Fruit fly (Drosophila melanogaster): ENCODE results near the gene ND-15.

Gene ND-15

dm6 chr2L:160581-161452, 46.3 kb downstream of the ND-15 start (continued):
- TF ChIP-seq onecut (GFP tag; IDR thresholded peaks at IDR 0.05) (peak; percentile 100), Ets65A (GFP tag) (no peak), gsb-n (tag; optimal IDR thresholded peaks at IDR 0.05) (peak; percentile 5), CG1529 (GFP tag; optimal IDR thresholded peaks at IDR 0.05) (no peak), CG8388 (GFP tag; optimal IDR thresholded peaks at IDR 0.05) (no peak), pum (GFP tag; optimal IDR thresholded peaks at IDR 0.05) (no peak), sim (GFP tag; IDR thresholded peaks at IDR 0.05) (no peak), Scr (GFP tag; IDR thresholded peaks at IDR 0.05; ENCODE audit: partially characterized antibody) (no peak), Xbp1 (GFP tag; optimal IDR thresholded peaks at IDR 0.05) (no peak), CG11504 (tag; optimal IDR thresholded peaks at IDR 0.05) (peak; percentile 10), dm (GFP tag; optimal IDR thresholded peaks at IDR 0.05) (peak; percentile 21), Hmx (GFP tag; optimal IDR thresholded peaks at IDR 0.05) (no peak), gem (tag; optimal IDR thresholded peaks at IDR 0.05) (peak; percentile 6), Dfd (GFP tag; optimal IDR thresholded peaks at IDR 0.05) (no peak), stc (GFP tag; IDR thresholded peaks at IDR 0.05) (no peak), CG11398 (GFP tag; optimal IDR thresholded peaks at IDR 0.05) (no peak), CG8290 (GFP tag; optimal IDR thresholded peaks at IDR 0.05) (no peak), CG8290 (tag; optimal IDR thresholded peaks at IDR 0.05) (peak in 1 of 2 experiments; percentile 5), pho (GFP tag; optimal IDR thresholded peaks at IDR 0.05) (peak; percentile 40), tin (GFP tag; optimal IDR thresholded peaks at IDR 0.05) (peak; percentile 9), HLH54F (GFP tag; optimal IDR thresholded peaks at IDR 0.05) (no peak), Awh (GFP tag; IDR thresholded peaks at IDR 0.05) (no peak), Asciz (GFP tag; optimal IDR thresholded peaks at IDR 0.05) (no peak), Bgb (GFP tag; IDR thresholded peaks at IDR 0.05; ENCODE audit: partially characterized antibody) (no peak), CG10321 (GFP tag; IDR thresholded peaks at IDR 0.05) (no peak), ato (GFP tag; IDR thresholded peaks at IDR 0.05; ENCODE audit: partially characterized antibody) (no peak), ci (GFP tag; IDR thresholded peaks at IDR 0.05) (no peak)

- TF ChIP-seq CG4404 (GFP tag; IDR thresholded peaks at IDR 0.05) = no peak
- TF ChIP-seq CG1024 (GFP tag; IDR thresholded peaks at IDR 0.05) = no peak
- TF ChIP-seq CG4360 (GFP tag; IDR thresholded peaks at IDR 0.05) = no peak
- no peak for TF ChIP-seq Kr (GFP tag; optimal IDR thresholded peaks at IDR 0.05)
- peak; percentile 51 for TF ChIP-seq nom (GFP tag; optimal IDR thresholded peaks at IDR 0.05)
- peak; percentile 45 for TF ChIP-seq CG1832 (GFP tag; optimal IDR thresholded peaks at IDR 0.05)
- no peak for TF ChIP-seq Dek (tag; optimal IDR thresholded peaks at IDR 0.05)
- peak; percentile 44 for TF ChIP-seq CG1529 (GFP tag; optimal IDR thresholded peaks at IDR 0.05)
- no peak for TF ChIP-seq CrebB (tag; optimal IDR thresholded peaks at IDR 0.05)
- TF ChIP-seq chinmo (GFP tag; IDR thresholded peaks at IDR 0.05; ENCODE audit: partially characterized antibody) = no peak
- no peak for TF ChIP-seq Atf3 (GFP tag; optimal IDR thresholded peaks at IDR 0.05)
- TF ChIP-seq Abd-B (GFP tag; optimal IDR thresholded peaks at IDR 0.05) = no peak
- TF ChIP-seq Bteb2 (GFP tag; optimal IDR thresholded peaks at IDR 0.05) = no peak
- no peak for TF ChIP-seq CG4854 (GFP tag; optimal IDR thresholded peaks at IDR 0.05)
- no peak for TF ChIP-seq Hr3 (GFP tag; optimal IDR thresholded peaks at IDR 0.05)
- TF ChIP-seq CG15514 (GFP tag; optimal IDR thresholded peaks at IDR 0.05) = peak; percentile 46
- TF ChIP-seq CG34224 (GFP tag; IDR thresholded peaks at IDR 0.05; ENCODE audit: partially characterized antibody) = no peak
- TF ChIP-seq Taf1 (GFP tag; IDR thresholded peaks at IDR 0.05) = no peak
- TF ChIP-seq D19B (GFP tag; optimal IDR thresholded peaks at IDR 0.05) = no peak
- no peak for TF ChIP-seq inv (GFP tag; IDR thresholded peaks at IDR 0.05; ENCODE audit: partially characterized antibody)
- TF ChIP-seq Med (GFP tag) = peak; percentile 76
- TF ChIP-seq CG2129 (GFP tag; IDR thresholded peaks at IDR 0.05; ENCODE audit: partially characterized antibody) = no peak
- no peak for TF ChIP-seq CG9817 (tag; optimal IDR thresholded peaks at IDR 0.05)
These were observed 47.1 kb downstream of the ND-15 start for dm6 chr2L:161453-162175.
